Worm (Caenorhabditis elegans) whole organism, L4 larva: ENCODE results near the gene C09B8.4.

Source experiments
- R02D3.7 ChIP-seq: fragments of 150-350 bp; sonication (generic microtip); optimal IDR thresholded peaks from 3 replicates; lab custom pipeline; 2014; ENCODE audit warnings: missing biosample characterization, missing genetic modification characterization
- ama-1 ChIP-seq: fragments of 150-350 bp; optimal IDR thresholded peaks from 2 replicates; lab custom pipeline; 2014; ENCODE audit warnings: inconsistent platforms, mixed read lengths
- cey-2 ChIP-seq: sonication (generic microtip); optimal IDR thresholded peaks from 3 replicates; lab custom pipeline; 2017; ENCODE audit warnings: missing genetic modification characterization, mild to moderate bottlenecking, missing compliant biosample characterization, antibody characterized with exemption, borderline replicate concordance; ENCODE audit not compliant: insufficient read depth
- fos-1 ChIP-seq: fragments of 150-350 bp; optimal IDR thresholded peaks from 2 replicates; lab custom pipeline; 2014; ENCODE audit warnings: missing biosample characterization, missing genetic modification characterization
- lin-39 ChIP-seq: fragments of 150-350 bp; optimal IDR thresholded peaks from 2 replicates; lab custom pipeline; 2014; ENCODE audit warnings: missing biosample characterization, missing genetic modification reagents, missing genetic modification characterization
- lsy-2 ChIP-seq, 2 experiments: fragments of 150-350 bp in 1 of 2; sonication (generic microtip) in 1 of 2; optimal IDR thresholded peaks; 2 replicates each; lab custom pipeline; 2014 to 2017; ENCODE audit warnings: missing biosample characterization in 2 of 2, missing genetic modification characterization in 2 of 2
- pha-4 ChIP-seq, 2 experiments: fragments of 150-350 bp in 1 of 2; fragments of 200-800 bp in 1 of 2; sonication (Bioruptor generic) in 1 of 2; IDR thresholded peaks in 1 of 2; optimal IDR thresholded peaks in 1 of 2; 2 replicates each; pipeline versions ENCODE4 v1.3.6 to Lab custom; 2014 to 2022; ENCODE audit warnings: missing genetic modification characterization in 2 of 2, missing genetic modification reagents in 2 of 2, missing biosample characterization in 1 of 2, missing compliant biosample characterization in 1 of 2
- unc-62 ChIP-seq, 3 experiments: fragments of 150-350 bp in 1 of 3; sonication (generic microtip); optimal IDR thresholded peaks in 2 of 3; peaks in 1 of 3; 1 replicate in 1 of 3; 2 replicates in 2 of 3; lab custom pipeline; 2014 to 2017; ENCODE audit warnings: missing biosample characterization in 3 of 3, missing genetic modification characterization in 3 of 3, missing genetic modification reagents in 3 of 3, missing genotype in 1 of 3

ce11 chrX:6050078-6050477 is 30.3 kb upstream of the C09B8.4 start:
- TF ChIP-seq fos-1 (no peak), cey-2 (no peak), pha-4 (GFP tag; IDR thresholded peaks at IDR 0.05; lab: Robert Waterston, UW) (no peak), pha-4 (tag; optimal IDR thresholded peaks at IDR 0.05; lab: Kevin White, UChicago) (no peak), lin-39 (tag; lab: Kevin White, UChicago) (no peak), ama-1 (lab: Kevin White, UChicago) (no peak), unc-62 (GFP tag; optimal IDR thresholded peaks at IDR 0.05 in 1 of 2; lab: Kevin White, UChicago) (no peak), unc-62 (tag; optimal IDR thresholded peaks at IDR 0.05; lab: Kevin White, UChicago) (no peak), R02D3.7 (no peak), lsy-2 (tag; optimal IDR thresholded peaks at IDR 0.05; lab: Kevin White, UChicago) (no peak)
